Worm (Caenorhabditis elegans): ENCODE results near the gene nspf-3.

nspf-3 gene

DNA sequence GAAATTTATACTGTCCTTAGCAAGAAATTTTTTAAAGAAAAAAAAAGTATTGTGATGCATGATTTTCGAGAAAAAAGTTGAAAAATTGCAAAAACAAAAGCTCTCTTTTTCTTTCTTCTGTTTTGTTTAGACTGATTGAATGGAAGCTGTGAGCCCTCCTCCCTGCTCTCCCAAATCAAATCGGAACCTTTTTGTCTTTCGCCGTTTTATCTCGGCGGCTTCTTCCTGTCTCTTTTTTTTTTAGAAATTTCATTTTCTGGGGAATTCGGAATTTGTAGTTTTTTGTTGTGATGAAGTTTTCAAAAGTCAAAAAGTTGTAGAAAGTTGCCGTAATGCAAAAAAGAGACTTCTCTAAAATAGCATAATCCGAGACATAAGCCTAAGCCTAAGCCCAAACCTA, 40.7 kb upstream of the nspf-3 start:
- TF ChIP-seq fkh-10 (GFP tag; optimal IDR thresholded peaks at IDR 0.05) (peak; percentile 6), nhr-42 (GFP tag; IDR thresholded peaks at IDR 0.05) (no peak), nhr-11 (tag; optimal IDR thresholded peaks at IDR 0.05) (no peak), unc-62 (GFP tag; optimal IDR thresholded peaks at IDR 0.05 in 1 of 2) (peak in 1 of 2 experiments; percentile 56), unc-62 (tag; optimal IDR thresholded peaks at IDR 0.05) (no peak), lin-15B (tag; optimal IDR thresholded peaks at IDR 0.05) (no peak), ZK337.2 (GFP tag; IDR thresholded peaks at IDR 0.05) (no peak), ces-1 (GFP tag; optimal IDR thresholded peaks at IDR 0.05) (peak; percentile 8), nhr-102 (tag; optimal IDR thresholded peaks at IDR 0.05) (no peak), ceh-62 (tag; optimal IDR thresholded peaks at IDR 0.05) (no peak), mdl-1 (tag; optimal IDR thresholded peaks at IDR 0.05) (no peak), unc-39 (tag; optimal IDR thresholded peaks at IDR 0.05) (no peak)

DNA sequence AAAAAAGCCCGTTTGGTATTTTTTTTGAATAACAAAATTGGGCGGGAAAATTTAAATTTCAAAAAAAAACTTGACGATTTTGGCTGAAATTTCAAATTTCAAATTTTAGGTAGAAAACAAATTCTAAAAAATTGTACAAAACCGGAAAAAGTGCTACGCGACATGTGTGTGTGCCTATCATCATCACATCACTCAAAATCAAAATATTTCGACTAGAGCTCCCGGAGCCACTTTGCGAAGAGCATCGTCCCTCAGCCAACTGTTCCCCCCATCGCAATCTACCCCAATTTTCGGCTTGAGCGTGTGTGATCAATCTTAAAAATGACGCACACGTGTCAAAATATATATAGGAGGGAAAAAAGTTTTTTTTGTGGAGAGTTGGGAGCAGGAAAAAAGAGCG, 36.8 kb upstream of the nspf-3 start:
- TF ChIP-seq tra-1 (GFP tag; IDR thresholded peaks at IDR 0.05) = 0 out of 2 replicates have a peak, but pooled peaks have one; percentile 37
- no peak for TF ChIP-seq zip-2 (tag; optimal IDR thresholded peaks at IDR 0.05)

DNA sequence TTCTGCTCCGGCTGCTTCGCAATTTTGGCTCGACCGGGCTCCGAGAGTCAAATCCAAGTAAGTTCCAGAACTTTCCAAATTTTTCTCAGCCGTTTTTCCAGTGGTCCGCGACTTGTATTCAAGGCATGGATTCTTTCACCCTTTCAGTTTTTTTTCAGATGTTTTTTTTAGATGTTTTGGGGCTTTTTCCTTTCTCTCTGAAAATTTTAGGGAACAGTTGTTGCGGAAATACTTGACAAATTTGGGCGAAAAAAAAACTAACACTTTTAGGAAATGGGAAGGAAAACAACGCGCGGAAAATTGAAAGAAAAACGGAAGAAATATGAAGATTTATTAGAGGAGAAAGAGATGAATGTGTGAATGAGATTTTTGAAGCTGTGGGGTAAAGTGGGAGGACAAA, 35.6 kb upstream of the nspf-3 start, which contains the start of the genes T05A8.11 and nep-2:
Gene T05A8.11 (minus strand): TSS at position 101 of the 400 bp plus-strand sequence.
Gene nep-2 (minus strand): TSS at position 192 of the 400 bp plus-strand sequence.
- TF ChIP-seq F49E8.2 (tag; optimal IDR thresholded peaks at IDR 0.05; ENCODE audit: borderline replicate concordance) (no peak), ZK546.5 (tag; optimal IDR thresholded peaks at IDR 0.05) (no peak), mxl-2 (GFP tag; conservative IDR thresholded peaks at IDR 0.05) (no peak), mdl-1 (tag; optimal IDR thresholded peaks at IDR 0.05) (no peak), set-16 (GFP tag; IDR thresholded peaks at IDR 0.05) (0 out of 2 replicates have a peak, but pooled peaks have one; percentile 2), nhr-111 (GFP tag; optimal IDR thresholded peaks at IDR 0.05) (no peak), zip-2 (tag; optimal IDR thresholded peaks at IDR 0.05) (no peak)

DNA sequence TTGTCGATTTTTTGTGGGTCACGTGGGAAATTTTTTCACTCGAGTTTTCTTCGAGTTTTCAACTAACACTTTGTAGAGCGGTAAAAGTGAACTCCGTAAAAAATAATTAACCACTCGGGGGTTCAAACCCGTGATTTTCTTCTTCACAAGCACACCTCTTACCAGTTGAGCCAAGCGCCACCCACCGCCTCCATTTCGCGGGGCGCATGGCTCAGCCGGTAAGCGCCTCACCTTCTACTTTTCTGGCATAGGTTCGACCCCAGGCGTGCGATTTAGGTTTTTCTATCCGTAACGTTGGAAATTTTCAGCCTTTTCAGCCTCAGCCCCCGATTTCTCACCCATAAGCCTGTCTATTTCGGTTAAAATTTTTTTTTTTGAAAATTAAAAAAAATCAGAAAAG, 32.0 kb upstream of the nspf-3 start:
- no peak for TF ChIP-seq ama-1 (optimal IDR thresholded peaks at IDR 0.05)
- TF ChIP-seq egl-27 (tag; optimal IDR thresholded peaks at IDR 0.05) = no peak
- no peak; the same call in 1 of the 2 replicates for TF ChIP-seq set-16 (GFP tag; IDR thresholded peaks at IDR 0.05)
- no peak for TF ChIP-seq dmd-9 (GFP tag; IDR thresholded peaks at IDR 0.05)
- TF ChIP-seq gei-8 (GFP tag; optimal IDR thresholded peaks at IDR 0.05) = no peak
- no peak for TF ChIP-seq nhr-25 (tag; optimal IDR thresholded peaks at IDR 0.05; ENCODE audit: borderline replicate concordance, insufficient read depth)

DNA sequence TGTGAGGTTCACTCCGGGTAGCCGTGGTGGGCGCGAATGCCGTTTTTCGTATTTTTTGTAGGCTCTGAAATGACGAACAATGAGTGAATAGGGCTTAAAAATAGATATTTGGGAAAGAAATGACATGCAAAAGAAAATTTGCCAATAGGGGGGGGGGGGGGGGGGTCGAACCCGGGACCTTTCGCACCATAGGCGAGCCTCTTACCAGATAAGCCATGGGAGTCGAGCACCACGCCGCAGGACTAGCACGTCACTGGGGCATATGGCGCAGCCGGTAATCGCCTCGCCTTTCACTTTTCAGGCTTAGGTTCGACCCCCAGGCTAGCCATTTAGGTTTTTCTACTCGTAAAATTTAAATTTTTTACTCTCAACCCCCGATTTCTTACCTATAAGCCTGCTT, 29.2 kb upstream of the nspf-3 start:
- TF ChIP-seq F49E8.2 (tag; optimal IDR thresholded peaks at IDR 0.05; ENCODE audit: borderline replicate concordance) (no peak), unc-62 (GFP tag; optimal IDR thresholded peaks at IDR 0.05 in 1 of 2) (peak in 1 of 2 experiments; percentile 28), unc-62 (tag; optimal IDR thresholded peaks at IDR 0.05) (no peak), snpc-1.2 (GFP tag; IDR thresholded peaks at IDR 0.05) (0 out of 2 replicates have a peak, but pooled peaks have one; percentile 22), set-16 (GFP tag; IDR thresholded peaks at IDR 0.05) (peak; percentile 87), egl-43 (GFP tag; IDR thresholded peaks at IDR 0.05) (no peak)

DNA sequence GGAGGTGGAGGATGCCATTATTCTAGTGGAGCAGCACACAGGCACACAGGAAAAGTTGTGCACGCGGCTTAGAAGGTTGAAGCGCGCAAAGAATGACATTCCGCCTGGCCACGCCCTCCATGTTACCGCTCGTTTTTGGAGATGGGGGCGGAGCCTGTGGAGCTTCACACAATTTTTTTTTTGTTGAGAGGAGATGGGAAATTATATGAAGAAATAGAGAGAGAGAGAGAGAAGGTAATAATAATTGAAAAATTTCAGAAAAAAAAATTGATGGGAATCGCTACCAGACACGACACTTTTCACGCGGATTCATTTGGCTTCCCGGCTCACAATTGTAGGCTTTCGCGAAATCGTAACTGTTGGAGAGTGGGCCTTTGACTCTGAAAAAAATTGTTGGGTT, 27.4 kb upstream of the nspf-3 start, which contains the start of gene T05A8.3:
Gene T05A8.3 (minus strand): TSS at position 101 of the 400 bp plus-strand sequence.
- TF ChIP-seq daf-12 (tag; optimal IDR thresholded peaks at IDR 0.05) (no peak), mep-1 (tag; optimal IDR thresholded peaks at IDR 0.05) (no peak), tag-97 (GFP tag; IDR thresholded peaks at IDR 0.05) (no peak), set-16 (GFP tag; IDR thresholded peaks at IDR 0.05) (0 out of 2 replicates have a peak, but pooled peaks have one; percentile 1), ztf-7 (tag; optimal IDR thresholded peaks at IDR 0.05) (no peak), madf-5 (GFP tag; IDR thresholded peaks at IDR 0.05) (no peak), mdt-29 (GFP tag; IDR thresholded peaks at IDR 0.05) (no peak), F44E2.7 (GFP tag; IDR thresholded peaks at IDR 0.05) (no peak), jun-1 (tag; optimal IDR thresholded peaks at IDR 0.05) (no peak), unc-62 (GFP tag; optimal IDR thresholded peaks at IDR 0.05 in 1 of 2) (no peak), unc-62 (tag; optimal IDR thresholded peaks at IDR 0.05) (no peak), aha-1 (tag) (peak; percentile 12), spr-1 (tag; optimal IDR thresholded peaks at IDR 0.05) (no peak), ztf-11 (tag; optimal IDR thresholded peaks at IDR 0.05) (no peak)
